Fruit fly (Drosophila melanogaster): ENCODE measurements around the gene Rpt5.

Rpt5 gene

dm6 chr3R:23713901-23714300 lies 38.8 kb upstream of the Rpt5 start (continued):
- TF ChIP-seq CG34406 (GFP tag; optimal IDR thresholded peaks at IDR 0.05) (peak; percentile 82), CG32006 (GFP tag; optimal IDR thresholded peaks at IDR 0.05) (peak; percentile 59), vri (GFP tag; optimal IDR thresholded peaks at IDR 0.05) (peak; percentile 89), Eip78C (GFP tag) (no peak), CG6792 (GFP tag; optimal IDR thresholded peaks at IDR 0.05) (peak; percentile 85), CG8119 (GFP tag; IDR thresholded peaks at IDR 0.05) (peak; percentile 63), CG10631 (GFP tag; optimal IDR thresholded peaks at IDR 0.05) (peak; percentile 84), fd85E (GFP tag; optimal IDR thresholded peaks at IDR 0.05) (no peak), Sox102F (GFP tag; optimal IDR thresholded peaks at IDR 0.05) (peak; percentile 82), Gug (GFP tag; IDR thresholded peaks at IDR 0.05) (peak; percentile 56), fd59A (GFP tag; optimal IDR thresholded peaks at IDR 0.05) (peak; percentile 38), Eip93F (GFP tag; optimal IDR thresholded peaks at IDR 0.05) (peak; percentile 69), svp (GFP tag) (peak; percentile 93), CG11902 (GFP tag; optimal IDR thresholded peaks at IDR 0.05) (peak; percentile 67), Ets21C (GFP tag; optimal IDR thresholded peaks at IDR 0.05) (peak; percentile 85), topi (GFP tag; optimal IDR thresholded peaks at IDR 0.05) (peak; percentile 88), spab (GFP tag; optimal IDR thresholded peaks at IDR 0.05) (peak; percentile 63), Lpt (GFP tag; optimal IDR thresholded peaks at IDR 0.05) (peak; percentile 46), Met (GFP tag; optimal IDR thresholded peaks at IDR 0.05) (peak; percentile 90)

- no peak for TF ChIP-seq CG4318 (GFP tag; optimal IDR thresholded peaks at IDR 0.05)
- TF ChIP-seq vri (GFP tag; optimal IDR thresholded peaks at IDR 0.05), result peak; percentile 65
Measured at dm6 chr3R:23714852-23715251, 37.8 kb upstream of the Rpt5 start.

dm6 chr3R:23718297-23718941 lies 34.3 kb upstream of the Rpt5 start, which contains the start of gene nau:
Gene nau (minus strand): TSS chr3R:23718357.
- TF ChIP-seq CG34406 (GFP tag; optimal IDR thresholded peaks at IDR 0.05) (no peak), dac (GFP tag; optimal IDR thresholded peaks at IDR 0.05) (no peak), CG11294 (GFP tag; IDR thresholded peaks at IDR 0.05) (no peak), CG8632 (GFP tag; optimal IDR thresholded peaks at IDR 0.05) (no peak), salr (GFP tag; optimal IDR thresholded peaks at IDR 0.05) (no peak), CG7368 (GFP tag; optimal IDR thresholded peaks at IDR 0.05) (no peak), CG8319 (GFP tag; optimal IDR thresholded peaks at IDR 0.05) (no peak), CG6276 (GFP tag; optimal IDR thresholded peaks at IDR 0.05) (no peak), CG9139 (GFP tag; optimal IDR thresholded peaks at IDR 0.05) (no peak), CG11902 (GFP tag; optimal IDR thresholded peaks at IDR 0.05) (no peak), Met (GFP tag; optimal IDR thresholded peaks at IDR 0.05) (no peak), CG4318 (GFP tag; optimal IDR thresholded peaks at IDR 0.05) (no peak), CG6163 (GFP tag; IDR thresholded peaks at IDR 0.05) (no peak), Lpt (GFP tag; optimal IDR thresholded peaks at IDR 0.05) (no peak), achi (GFP tag; optimal IDR thresholded peaks at IDR 0.05) (no peak), lz (GFP tag; optimal IDR thresholded peaks at IDR 0.05) (no peak), Blimp-1 (GFP tag; optimal IDR thresholded peaks at IDR 0.05) (no peak), CG1621 (tag; optimal IDR thresholded peaks at IDR 0.05) (no peak), CG6808 (GFP tag; optimal IDR thresholded peaks at IDR 0.05) (no peak)

- no peak for TF ChIP-seq CG11902 (GFP tag; optimal IDR thresholded peaks at IDR 0.05)
Measured at dm6 chr3R:23721525-23721924, 31.2 kb upstream of the Rpt5 start, which contains the start of gene CG10232. Gene CG10232 (minus strand): TSS chr3R:23721625.

dm6 chr3R:23721936-23722335 lies 30.7 kb upstream of the Rpt5 start:
- TF ChIP-seq Hr39 (GFP tag; optimal IDR thresholded peaks at IDR 0.05) (peak; percentile 13), Eip75B (GFP tag; optimal IDR thresholded peaks at IDR 0.05) (no peak), svp (GFP tag) (peak; percentile 65), lz (GFP tag; optimal IDR thresholded peaks at IDR 0.05) (peak; percentile 18), Smox (GFP tag; optimal IDR thresholded peaks at IDR 0.05) (peak; percentile 6), ss (GFP tag; optimal IDR thresholded peaks at IDR 0.05) (no peak), cyc (GFP tag; optimal IDR thresholded peaks at IDR 0.05) (peak; percentile 7), CG3032 (tag; optimal IDR thresholded peaks at IDR 0.05) (peak; percentile 20), CG4318 (GFP tag; optimal IDR thresholded peaks at IDR 0.05) (no peak), Met (GFP tag; optimal IDR thresholded peaks at IDR 0.05) (no peak), achi (GFP tag; optimal IDR thresholded peaks at IDR 0.05) (no peak), fkh (GFP tag; optimal IDR thresholded peaks at IDR 0.05) (peak; percentile 97), CG31627 (GFP tag; optimal IDR thresholded peaks at IDR 0.05) (peak; percentile 33)

All from whole organism, prepupa.